Fruit fly (Drosophila melanogaster): Measurements from ENCODE around the gene AP-1mu.
A peak's percentile ranks its signal among the peaks of the same experiment; 100 is the strongest.

AP-1mu gene

DNA sequence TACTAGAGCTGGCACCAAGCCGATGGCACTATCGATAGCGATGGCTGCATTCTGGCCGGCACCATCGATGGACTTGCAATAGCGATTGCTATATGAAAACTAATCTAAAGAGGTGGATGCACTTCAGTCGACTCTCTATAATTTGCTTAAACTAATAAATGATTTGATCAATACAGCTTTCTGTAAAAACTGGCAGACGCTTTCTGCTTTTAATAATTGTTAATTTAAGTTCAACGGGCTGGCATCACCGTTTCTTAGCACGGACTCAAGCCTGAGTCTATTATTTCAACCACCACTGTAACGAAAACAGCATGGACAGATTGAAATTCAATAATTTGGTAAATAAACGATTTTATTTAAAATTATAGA, 46.3 kb downstream of the AP-1mu start, which contains the start of the genes Ras85D and Rlb1:
Gene Ras85D, minus strand, starts transcription at position 16 of the 369 bp plus-strand sequence.
Gene Rlb1, plus strand, starts transcription at position 276 of the 369 bp plus-strand sequence.
- TF ChIP-seq rgr (GFP tag; optimal IDR thresholded peaks at IDR 0.05) (peak; percentile 70), jim (GFP tag; optimal IDR thresholded peaks at IDR 0.05) (peak; percentile 7), Dfd (GFP tag; optimal IDR thresholded peaks at IDR 0.05) (no peak), br (GFP tag; optimal IDR thresholded peaks at IDR 0.05) (peak; percentile 68), tai (GFP tag; optimal IDR thresholded peaks at IDR 0.05) (peak; percentile 93), psq (GFP tag; optimal IDR thresholded peaks at IDR 0.05) (peak; percentile 62), CrebA (GFP tag; optimal IDR thresholded peaks at IDR 0.05; ENCODE audit: borderline replicate concordance) (no peak), dsf (GFP tag; optimal IDR thresholded peaks at IDR 0.05; ENCODE audit: borderline replicate concordance) (peak; percentile 36), usp (GFP tag; optimal IDR thresholded peaks at IDR 0.05) (no peak), sage (GFP tag; optimal IDR thresholded peaks at IDR 0.05) (no peak), pan (optimal IDR thresholded peaks at IDR 0.05) (no peak), CG9705 (GFP tag; optimal IDR thresholded peaks at IDR 0.05) (peak; percentile 50), CG32264 (GFP tag; optimal IDR thresholded peaks at IDR 0.05) (no peak), Hr78 (GFP tag; optimal IDR thresholded peaks at IDR 0.05) (no peak), Myc (optimal IDR thresholded peaks at IDR 0.05) (peak; percentile 45), brk (GFP tag; optimal IDR thresholded peaks at IDR 0.05) (peak; percentile 64), Vsx2 (GFP tag; optimal IDR thresholded peaks at IDR 0.05; ENCODE audit: partially characterized antibody) (no peak), lola (GFP tag; optimal IDR thresholded peaks at IDR 0.05) (no peak), Hr83 (GFP tag; optimal IDR thresholded peaks at IDR 0.05; ENCODE audit: poor library complexity, severe bottlenecking) (peak; percentile 18), sv (GFP tag; optimal IDR thresholded peaks at IDR 0.05) (peak; percentile 77), Hnf4 (GFP tag; optimal IDR thresholded peaks at IDR 0.05) (peak; percentile 78), fru (GFP tag; optimal IDR thresholded peaks at IDR 0.05) (peak; percentile 76), h (GFP tag; optimal IDR thresholded peaks at IDR 0.05) (peak; percentile 76), Abd-B (GFP tag; optimal IDR thresholded peaks at IDR 0.05) (no peak), Jra (GFP tag; optimal IDR thresholded peaks at IDR 0.05) (peak; percentile 68), GATAd (GFP tag; optimal IDR thresholded peaks at IDR 0.05) (no peak), foxo (GFP tag; optimal IDR thresholded peaks at IDR 0.05) (peak in 1 of 2 experiments; percentile 81), Dif (GFP tag; optimal IDR thresholded peaks at IDR 0.05; ENCODE audit: partially characterized antibody) (no peak), Mio (GFP tag; optimal IDR thresholded peaks at IDR 0.05) (no peak), woc (GFP tag; optimal IDR thresholded peaks at IDR 0.05) (peak; percentile 57), OdsH (GFP tag; optimal IDR thresholded peaks at IDR 0.05) (peak; percentile 37), N (GFP tag; optimal IDR thresholded peaks at IDR 0.05) (no peak), ey (GFP tag; optimal IDR thresholded peaks at IDR 0.05) (peak; percentile 80), Sp1 (GFP tag; optimal IDR thresholded peaks at IDR 0.05) (peak; percentile 49), Rel (GFP tag; optimal IDR thresholded peaks at IDR 0.05) (no peak), Rel (tag; optimal IDR thresholded peaks at IDR 0.05) (peak; percentile 21), dl (GFP tag; optimal IDR thresholded peaks at IDR 0.05; ENCODE audit: insufficient read depth in 1 of 2, partially characterized antibody in 2 of 2) (no peak), HLH106 (tag; optimal IDR thresholded peaks at IDR 0.05) (peak; percentile 77), dmrt93B (GFP tag; optimal IDR thresholded peaks at IDR 0.05) (no peak)

DNA sequence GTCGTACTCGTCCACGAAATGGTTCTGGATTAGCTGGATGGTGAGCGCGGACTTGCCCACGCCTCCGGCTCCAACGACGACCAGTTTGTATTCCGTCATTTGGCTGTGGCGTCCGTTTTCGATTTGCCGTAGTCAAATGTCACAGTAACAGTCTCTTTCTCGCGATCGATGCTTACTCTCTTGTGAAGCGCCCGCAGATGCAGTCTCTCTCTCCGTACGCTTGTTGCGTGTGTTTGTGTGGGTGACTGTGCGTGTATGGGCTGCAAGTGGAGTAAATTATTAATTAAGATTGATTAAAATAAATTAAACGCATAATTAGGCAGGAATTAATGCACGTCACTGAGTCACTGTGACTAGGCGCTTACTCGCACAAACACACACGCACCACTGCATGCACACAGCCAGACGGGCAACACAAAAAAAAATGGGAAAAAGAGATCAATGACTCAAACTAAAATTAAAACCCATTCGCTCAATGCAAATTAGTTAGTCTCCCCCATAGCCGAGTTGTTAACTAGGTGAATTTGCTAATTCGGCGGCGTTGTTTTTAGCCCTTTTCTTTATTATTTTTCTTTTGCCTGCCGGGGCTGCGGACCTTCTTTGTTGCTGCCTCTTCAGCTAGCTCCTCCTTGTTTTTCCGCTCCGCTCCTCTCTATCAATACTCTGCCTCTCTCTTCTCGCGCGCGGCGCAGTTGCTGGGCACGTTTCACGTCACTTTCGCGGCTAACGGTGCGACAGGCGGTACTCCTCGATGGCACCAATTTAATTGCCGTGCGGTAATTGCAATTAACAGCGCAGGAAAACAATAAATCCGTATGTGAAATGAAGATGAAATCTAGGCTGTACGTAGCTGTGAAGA, 46.9 kb downstream of the AP-1mu start:
- TF ChIP-seq CrebA (GFP tag; optimal IDR thresholded peaks at IDR 0.05; ENCODE audit: borderline replicate concordance), result no peak
- peak; percentile 29 for TF ChIP-seq Dif (GFP tag; optimal IDR thresholded peaks at IDR 0.05; ENCODE audit: partially characterized antibody)
- TF ChIP-seq OdsH (GFP tag; optimal IDR thresholded peaks at IDR 0.05), result no peak
- TF ChIP-seq dl (GFP tag; optimal IDR thresholded peaks at IDR 0.05; ENCODE audit: insufficient read depth in 1 of 2, partially characterized antibody in 2 of 2), result peak in 1 of 2 experiments; percentile 57
- no peak for TF ChIP-seq CG9705 (GFP tag; optimal IDR thresholded peaks at IDR 0.05)
